Fruit fly (Drosophila melanogaster) whole organism, embryonic: ENCODE data around the gene CG45099.
A peak's percentile ranks its signal among the peaks of the same experiment; 100 is the strongest.

ENCODE experiments used
- Ada2b ChIP-seq: fragments of 200-800 bp; sonication (Bioruptor generic); IDR thresholded peaks from 2 replicates; pipeline ENCODE4 v1.3.6; 2022; ENCODE audit warnings: missing biosample characterization, missing genetic modification characterization
- CG12391 ChIP-seq: fragments of 200-800 bp; sonication (Bioruptor generic); optimal IDR thresholded peaks from 3 replicates; lab custom pipeline; 2018; ENCODE audit warnings: missing biosample characterization, mild to moderate bottlenecking, missing genetic modification characterization, moderate library complexity
- CG12659 ChIP-seq: fragments of 200-800 bp; sonication (Bioruptor generic); optimal IDR thresholded peaks from 3 replicates; lab custom pipeline; 2017; ENCODE audit warnings: mild to moderate bottlenecking, missing biosample characterization, missing genetic modification reagents, missing genetic modification characterization
- CG12744 ChIP-seq: fragments of 200-800 bp; sonication (Bioruptor generic); optimal IDR thresholded peaks from 2 replicates; lab custom pipeline; 2016; ENCODE audit warnings: missing biosample characterization, missing genetic modification characterization
- CG13296 ChIP-seq: fragments of 200-800 bp; sonication (Bioruptor generic); optimal IDR thresholded peaks from 3 replicates; lab custom pipeline; 2018; ENCODE audit warnings: missing biosample characterization, mild to moderate bottlenecking, missing genetic modification characterization
- CG13775 ChIP-seq: fragments of 200-800 bp; sonication (Bioruptor generic); optimal IDR thresholded peaks from 3 replicates; lab custom pipeline; 2017; ENCODE audit warnings: missing biosample characterization, mild to moderate bottlenecking, missing genetic modification characterization
- CG14050 ChIP-seq: fragments of 200-800 bp; sonication (Bioruptor generic); IDR thresholded peaks from 3 replicates; pipeline ENCODE4 v1.3.6; 2022; ENCODE audit warnings: missing biosample characterization, missing genetic modification characterization
- CG14667 ChIP-seq: fragments of 200-800 bp; sonication (Bioruptor generic); IDR thresholded peaks from 2 replicates; pipeline ENCODE4 v1.3.6; 2022; ENCODE audit warnings: missing biosample characterization, missing genetic modification characterization
- CG1529 ChIP-seq: fragments of 200-800 bp; sonication (Bioruptor generic); optimal IDR thresholded peaks from 3 replicates; lab custom pipeline; 2018; ENCODE audit warnings: missing biosample characterization, missing genetic modification characterization
- CG16815 ChIP-seq: fragments of 200-800 bp; sonication (Bioruptor generic); optimal IDR thresholded peaks from 3 replicates; lab custom pipeline; 2017; ENCODE audit warnings: missing biosample characterization, mild to moderate bottlenecking, missing genetic modification characterization
- CG17186 ChIP-seq: fragments of 200-800 bp; sonication (Bioruptor generic); optimal IDR thresholded peaks from 3 replicates; lab custom pipeline; 2017; ENCODE audit warnings: missing biosample characterization, missing genetic modification reagents, missing genetic modification characterization
- CG17361 ChIP-seq: fragments of 200-800 bp; sonication (Bioruptor generic); IDR thresholded peaks from 3 replicates; pipeline ENCODE4 v1.3.6; 2022; ENCODE audit warnings: missing biosample characterization, missing genetic modification characterization
- CG18262 ChIP-seq: fragments of 200-800 bp; optimal IDR thresholded peaks from 3 replicates; lab custom pipeline; 2019; ENCODE audit warnings: missing biosample characterization, mild to moderate bottlenecking, missing genetic modification characterization, moderate library complexity
- CG18476 ChIP-seq: fragments of 200-800 bp; sonication (Bioruptor generic); optimal IDR thresholded peaks from 2 replicates; lab custom pipeline; 2016; ENCODE audit warnings: missing biosample characterization, mild to moderate bottlenecking, missing genetic modification characterization
- CG34422 ChIP-seq: fragments of 200-800 bp; sonication (Bioruptor generic); IDR thresholded peaks from 3 replicates; pipeline ENCODE4 v1.3.6; 2022; ENCODE audit warnings: missing biosample characterization, missing genetic modification characterization
- CG4328 ChIP-seq: fragments of 200-800 bp; sonication (Bioruptor generic); optimal IDR thresholded peaks from 3 replicates; lab custom pipeline; 2017; ENCODE audit warnings: missing biosample characterization, missing genetic modification reagents, missing genetic modification characterization
- CG5953 ChIP-seq: fragments of 200-800 bp; sonication (Bioruptor generic); IDR thresholded peaks from 2 replicates; pipeline ENCODE4 v1.3.6; 2022; ENCODE audit warnings: missing biosample characterization, missing genetic modification characterization
- CG6689 ChIP-seq: fragments of 200-800 bp; sonication (Bioruptor generic); IDR thresholded peaks from 2 replicates; pipeline ENCODE4 v1.3.6; 2022; ENCODE audit warnings: missing biosample characterization, missing genetic modification characterization
- CG8388 ChIP-seq: fragments of 200-800 bp; sonication (Bioruptor generic); optimal IDR thresholded peaks from 2 replicates; lab custom pipeline; 2019; ENCODE audit warnings: missing biosample characterization, mild to moderate bottlenecking, missing genetic modification characterization, moderate library complexity
- Camta ChIP-seq: fragments of 200-800 bp; sonication (Bioruptor generic); optimal IDR thresholded peaks from 2 replicates; lab custom pipeline; 2016; ENCODE audit warnings: missing biosample characterization, missing genetic modification characterization
- Deaf1 ChIP-seq: fragments of 200-800 bp; optimal IDR thresholded peaks from 3 replicates; lab custom pipeline; 2019; ENCODE audit warnings: missing biosample characterization, mild to moderate bottlenecking, missing genetic modification characterization, moderate library complexity
- E2f2 ChIP-seq: fragments of 200-800 bp; sonication (Bioruptor generic); IDR thresholded peaks from 2 replicates; pipeline ENCODE4 v1.3.6; 2022; ENCODE audit warnings: missing biosample characterization, missing genetic modification characterization
- ERR ChIP-seq: fragments of 200-800 bp; sonication (Bioruptor generic); optimal IDR thresholded peaks from 2 replicates; lab custom pipeline; 2016; ENCODE audit warnings: missing biosample characterization, missing genetic modification characterization
- Fer1 ChIP-seq: fragments of 200-800 bp; sonication (Bioruptor generic); optimal IDR thresholded peaks from 2 replicates; lab custom pipeline; 2017; ENCODE audit warnings: missing biosample characterization, mild to moderate bottlenecking, missing genetic modification characterization
- H2.0 ChIP-seq: fragments of 200-800 bp; sonication (Bioruptor generic); IDR thresholded peaks from 2 replicates; pipeline ENCODE4 v1.3.6; 2022; ENCODE audit warnings: missing biosample characterization, missing genetic modification characterization
- Hmr ChIP-seq: fragments of 200-800 bp; sonication (Bioruptor generic); optimal IDR thresholded peaks from 3 replicates; lab custom pipeline; 2017; ENCODE audit warnings: mild to moderate bottlenecking, missing biosample characterization, missing genetic modification reagents, missing genetic modification characterization
- Hr39 ChIP-seq: fragments of >200 bp; optimal IDR thresholded peaks from 2 replicates; lab custom pipeline; 2017
- Hr51 ChIP-seq, 2 experiments: fragments of 200-800 bp; sonication (Bioruptor generic); optimal IDR thresholded peaks; 2 replicates in 1 of 2; 3 replicates in 1 of 2; lab custom pipeline; 2016 to 2018; ENCODE audit warnings: missing biosample characterization in 2 of 2, missing genetic modification characterization in 2 of 2, mild to moderate bottlenecking in 1 of 2, moderate library complexity in 1 of 2
- Jarid2 ChIP-seq: fragments of 200-800 bp; sonication (Bioruptor generic); optimal IDR thresholded peaks from 3 replicates; lab custom pipeline; 2017; ENCODE audit warnings: mild to moderate bottlenecking, missing biosample characterization, missing genetic modification reagents, missing genetic modification characterization
- Ptx1 ChIP-seq: fragments of 200-800 bp; sonication (Bioruptor generic); IDR thresholded peaks from 2 replicates; pipeline ENCODE4 v1.3.6; 2022; ENCODE audit warnings: missing biosample characterization, missing genetic modification characterization
- Sin3A ChIP-seq: fragments of >200 bp; optimal IDR thresholded peaks from 2 replicates; lab custom pipeline; 2018
- Stat92E ChIP-seq, 3 experiments: fragments of >200 bp in 2 of 3; fragments of 200-800 bp in 1 of 3; sonication (Bioruptor generic) in 1 of 3; optimal IDR thresholded peaks; 2 replicates each; lab custom pipeline; 2017 to 2019; ENCODE audit warnings: missing biosample characterization in 3 of 3, missing genetic modification characterization in 3 of 3, mild to moderate bottlenecking in 1 of 3, moderate library complexity in 1 of 3
- Vsx1 ChIP-seq: fragments of 200-800 bp; sonication (Bioruptor generic); optimal IDR thresholded peaks from 2 replicates; lab custom pipeline; 2017; ENCODE audit warnings: missing biosample characterization, mild to moderate bottlenecking, missing genetic modification characterization, missing genetic modification reagents
- bbx ChIP-seq: fragments of 200-800 bp; sonication (Bioruptor generic); IDR thresholded peaks from 2 replicates; pipeline ENCODE4 v1.3.6; 2022; ENCODE audit warnings: missing biosample characterization, missing genetic modification characterization; ENCODE audit not compliant: partially characterized antibody
- bcd ChIP-seq: fragments of 200-800 bp; sonication (Bioruptor generic); optimal IDR thresholded peaks from 2 replicates; lab custom pipeline; 2017; ENCODE audit warnings: missing biosample characterization, mild to moderate bottlenecking, missing genetic modification characterization
- cg ChIP-seq: fragments of 200-800 bp; sonication (Bioruptor generic); optimal IDR thresholded peaks from 3 replicates; lab custom pipeline; 2019; ENCODE audit warnings: missing biosample characterization, mild to moderate bottlenecking, missing genetic modification characterization, moderate library complexity
- dmrt11E ChIP-seq: fragments of 200-800 bp; sonication (Bioruptor generic); optimal IDR thresholded peaks from 3 replicates; lab custom pipeline; 2018; ENCODE audit warnings: missing biosample characterization, mild to moderate bottlenecking, missing genetic modification characterization, moderate library complexity
- dpn ChIP-seq, 2 experiments: fragments of 200-800 bp; sonication (Bioruptor generic); optimal IDR thresholded peaks; 3 replicates each; lab custom pipeline; 2016; ENCODE audit warnings: missing biosample characterization in 2 of 2, missing genetic modification characterization in 2 of 2
- dysf ChIP-seq: fragments of 200-800 bp; sonication (Bioruptor generic); IDR thresholded peaks from 3 replicates; pipeline ENCODE4 v1.3.6; 2022; ENCODE audit warnings: missing biosample characterization, missing genetic modification characterization
- ems ChIP-seq: fragments of 200-800 bp; sonication (Bioruptor generic); optimal IDR thresholded peaks from 3 replicates; lab custom pipeline; 2016; ENCODE audit warnings: missing biosample characterization, missing genetic modification characterization
- en ChIP-seq: fragments of 200-800 bp; sonication (Bioruptor generic); optimal IDR thresholded peaks from 2 replicates; lab custom pipeline; 2016; ENCODE audit warnings: missing biosample characterization, missing genetic modification characterization
- grau ChIP-seq: fragments of 200-800 bp; optimal IDR thresholded peaks from 3 replicates; lab custom pipeline; 2019; ENCODE audit warnings: missing biosample characterization, mild to moderate bottlenecking, missing genetic modification characterization, moderate library complexity
- lmd ChIP-seq: fragments of 200-800 bp; sonication (Bioruptor generic); IDR thresholded peaks from 2 replicates; pipeline ENCODE4 v1.3.6; 2022; ENCODE audit warnings: missing biosample characterization, missing genetic modification characterization
- p53 ChIP-seq: fragments of 200-800 bp; sonication (Bioruptor generic); optimal IDR thresholded peaks from 2 replicates; lab custom pipeline; 2016; ENCODE audit warnings: missing biosample characterization, missing genetic modification characterization
- pan ChIP-seq, 4 experiments: fragments of >200 bp in 3 of 4; fragments of 200-800 bp in 1 of 4; sonication (Bioruptor generic) in 1 of 4; optimal IDR thresholded peaks in 3 of 4; IDR thresholded peaks in 1 of 4; 2 replicates each; pipeline versions ENCODE4 v1.3.6 to Lab custom; 2017 to 2022; ENCODE audit warnings: missing biosample characterization in 2 of 4, missing genetic modification characterization in 2 of 4, mixed read lengths in 1 of 4
- phol ChIP-seq: fragments of 200-800 bp; sonication (Bioruptor generic); optimal IDR thresholded peaks from 3 replicates; lab custom pipeline; 2018; ENCODE audit warnings: missing biosample characterization, mild to moderate bottlenecking, missing genetic modification characterization, moderate library complexity
- ranshi ChIP-seq: fragments of 200-800 bp; sonication (Bioruptor generic); IDR thresholded peaks from 2 replicates; pipeline ENCODE4 v1.3.6; 2022; ENCODE audit warnings: missing biosample characterization, missing genetic modification characterization
- sisA ChIP-seq: fragments of 200-800 bp; sonication (Bioruptor generic); IDR thresholded peaks from 2 replicates; pipeline ENCODE4 v1.3.6; 2022; ENCODE audit warnings: missing biosample characterization, missing genetic modification characterization
- so ChIP-seq: fragments of 200-800 bp; sonication (Bioruptor generic); IDR thresholded peaks from 3 replicates; pipeline ENCODE4 v1.3.6; 2022; ENCODE audit warnings: missing biosample characterization, missing genetic modification characterization
- stc ChIP-seq: fragments of 200-800 bp; sonication (Bioruptor generic); IDR thresholded peaks from 2 replicates; pipeline ENCODE4 v1.3.6; 2022; ENCODE audit warnings: missing biosample characterization, missing genetic modification characterization
- zf30C ChIP-seq: fragments of 200-800 bp; sonication (Bioruptor generic); optimal IDR thresholded peaks from 3 replicates; lab custom pipeline; 2018; ENCODE audit warnings: missing biosample characterization, mild to moderate bottlenecking, missing genetic modification characterization

CG45099 gene

dm6 chr3R:22039480-22039879, 5.4 kb upstream of the CG45099 start (continued):
- TF ChIP-seq CG14050 (GFP tag; lab: Robert Waterston, UW) (peak; percentile 44; the same call in 1 of the 3 replicates), Fer1 (GFP tag; lab: Kevin White, UChicago) (peak; percentile 6), CG4328 (no peak), Ada2b (GFP tag; lab: Robert Waterston, UW) (peak; percentile 66), pan (optimal IDR thresholded peaks at IDR 0.05; lab: Kevin White, UChicago) (no peak), pan (GFP tag; optimal IDR thresholded peaks at IDR 0.05 in 1 of 2, IDR thresholded peaks at IDR 0.05 in 1 of 2) (peak in 1 of 2 experiments; percentile 79), p53 (GFP tag; lab: Kevin White, UChicago) (no peak), CG13775 (GFP tag; lab: Kevin White, UChicago) (peak; percentile 29), ems (peak; percentile 29), Sin3A (lab: Kevin White, UChicago) (no peak), cg (GFP tag; lab: Kevin White, UChicago) (peak; percentile 55), sisA (GFP tag; lab: Robert Waterston, UW) (peak; percentile 59), CG1529 (GFP tag; lab: Kevin White, UChicago) (peak; percentile 43), CG34422 (GFP tag; lab: Robert Waterston, UW) (peak; percentile 76), CG18262 (tag; lab: Kevin White, UChicago) (peak; percentile 55), dpn (GFP tag; optimal IDR thresholded peaks at IDR 0.05; lab: Kevin White, UChicago) (peak in 1 of 2 experiments; percentile 54), Camta (GFP tag; lab: Kevin White, UChicago) (peak; percentile 2), stc (GFP tag; lab: Robert Waterston, UW) (peak; percentile 82), Hr51 (GFP tag; optimal IDR thresholded peaks at IDR 0.05; lab: Kevin White, UChicago) (peak in 1 of 2 experiments; percentile 67), Hmr (GFP tag; lab: Kevin White, UChicago) (no peak), CG14667 (GFP tag; lab: Robert Waterston, UW) (peak; percentile 36; the same call in 1 of the 2 replicates), CG6689 (peak; percentile 62), CG17186 (GFP tag; lab: Kevin White, UChicago) (no peak), so (peak; percentile 69; the same call in 1 of the 3 replicates), CG5953 (GFP tag; lab: Robert Waterston, UW) (peak; percentile 70), CG12391 (tag; lab: Kevin White, UChicago) (peak; percentile 61), Jarid2 (no peak), CG12744 (GFP tag; lab: Kevin White, UChicago) (no peak), CG16815 (GFP tag; lab: Kevin White, UChicago) (no peak), Vsx1 (no peak), H2.0 (GFP tag; lab: Robert Waterston, UW) (peak; percentile 71), grau (peak; percentile 38), CG17361 (GFP tag; lab: Robert Waterston, UW) (0 out of 3 replicates have a peak, but pooled peaks have one; percentile 42), bcd (GFP tag; lab: Kevin White, UChicago) (peak; percentile 39), bbx (no peak), lmd (GFP tag; lab: Robert Waterston, UW) (peak; percentile 57), CG12659 (GFP tag; lab: Kevin White, UChicago) (peak; percentile 34), Ptx1 (GFP tag; lab: Robert Waterston, UW) (peak; percentile 75), Deaf1 (tag; lab: Kevin White, UChicago) (no peak), zf30C (GFP tag; lab: Kevin White, UChicago) (no peak), Stat92E (GFP tag; optimal IDR thresholded peaks at IDR 0.05; lab: Kevin White, UChicago) (no peak), E2f2 (GFP tag; lab: Robert Waterston, UW) (peak; percentile 52; the same call in 1 of the 2 replicates), ranshi (peak; percentile 63), phol (tag; lab: Kevin White, UChicago) (peak; percentile 39), en (GFP tag; lab: Kevin White, UChicago) (no peak), dysf (GFP tag; lab: Robert Waterston, UW) (peak; percentile 55; the same call in 2 of the 3 replicates), dmrt11E (tag; lab: Kevin White, UChicago) (peak; percentile 11), CG8388 (peak; percentile 24), ERR (no peak), CG13296 (GFP tag; lab: Kevin White, UChicago) (no peak), CG18476 (GFP tag; lab: Kevin White, UChicago) (peak; percentile 18), Hr39 (no peak)
